Fruit fly (Drosophila melanogaster) whole organism: Measurements from ENCODE around the gene Paics.

Experiments used
- CG8478 ChIP-seq: fragments of >200 bp; optimal IDR thresholded peaks from 2 replicates; lab custom pipeline; 2018; ENCODE audit warnings: inconsistent platforms
- EcR ChIP-seq, 2 experiments: fragments of >200 bp; optimal IDR thresholded peaks; 2 replicates each; lab custom pipeline; 2017; ENCODE audit warnings: missing biosample characterization in 2 of 2, missing genetic modification characterization in 2 of 2, missing genetic modification reagents in 2 of 2
- pan ChIP-seq: fragments of >200 bp; optimal IDR thresholded peaks from 2 replicates; lab custom pipeline; 2017
- psq ChIP-seq: fragments of >200 bp; optimal IDR thresholded peaks from 2 replicates; lab custom pipeline; 2017
- usp ChIP-seq: fragments of >200 bp; optimal IDR thresholded peaks from 2 replicates; lab custom pipeline; 2017; ENCODE audit warnings: missing biosample characterization, missing genetic modification characterization, mixed read lengths

dm6 chrX:12719940-12720355 is 40.5 kb downstream of the Paics start:
- TF ChIP-seq usp (GFP tag; lab: Kevin White, UChicago) (no peak), psq (lab: Kevin White, UChicago) (no peak), CG8478 (no peak), EcR (GFP tag; optimal IDR thresholded peaks at IDR 0.05; lab: Kevin White, UChicago) (no peak), pan (lab: Kevin White, UChicago) (no peak)
